Fruit fly (Drosophila melanogaster): ENCODE measurements around the gene Rab3-GAP.

DNA sequence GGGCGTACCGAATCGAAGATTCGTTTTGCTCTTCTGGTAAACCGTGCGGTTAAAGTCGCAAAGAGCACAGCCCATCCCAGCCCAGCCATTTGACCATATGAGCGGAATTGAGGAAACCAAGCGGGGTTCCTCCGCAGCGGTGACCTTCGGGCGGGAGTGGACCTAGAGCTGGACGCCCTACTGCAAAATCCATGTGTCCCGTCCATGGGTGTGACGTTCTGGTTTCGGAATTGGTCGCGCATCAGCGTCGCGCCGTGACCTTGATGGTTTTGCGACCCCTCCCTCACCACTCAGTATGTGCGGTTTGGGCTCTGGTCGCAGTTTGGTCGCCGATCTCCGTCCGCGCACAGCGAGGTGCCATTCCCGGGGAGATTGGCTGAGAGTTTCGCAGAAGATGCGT, 29.7 kb upstream of the Rab3-GAP start:
- TF ChIP-seq gl (tag; optimal IDR thresholded peaks at IDR 0.05): no peak
- no peak for TF ChIP-seq CG10348 (GFP tag; IDR thresholded peaks at IDR 0.05)
- no peak for TF ChIP-seq CG4496 (GFP tag; IDR thresholded peaks at IDR 0.05)
- TF ChIP-seq CG17806 (tag; optimal IDR thresholded peaks at IDR 0.05): no peak
- TF ChIP-seq Snoo (tag; optimal IDR thresholded peaks at IDR 0.05): no peak
- no peak for TF ChIP-seq CG15710 (tag; optimal IDR thresholded peaks at IDR 0.05)
- no peak for TF ChIP-seq Pif1B (GFP tag; optimal IDR thresholded peaks at IDR 0.05)
- no peak for TF ChIP-seq CG13204 (GFP tag; optimal IDR thresholded peaks at IDR 0.05)
- TF ChIP-seq CG32121 (GFP tag; IDR thresholded peaks at IDR 0.05): no peak
